Worm (Caenorhabditis elegans): ENCODE results near the gene unc-119.
A peak's percentile ranks its signal among the peaks of the same experiment; 100 is the strongest.

unc-119 gene

DNA sequence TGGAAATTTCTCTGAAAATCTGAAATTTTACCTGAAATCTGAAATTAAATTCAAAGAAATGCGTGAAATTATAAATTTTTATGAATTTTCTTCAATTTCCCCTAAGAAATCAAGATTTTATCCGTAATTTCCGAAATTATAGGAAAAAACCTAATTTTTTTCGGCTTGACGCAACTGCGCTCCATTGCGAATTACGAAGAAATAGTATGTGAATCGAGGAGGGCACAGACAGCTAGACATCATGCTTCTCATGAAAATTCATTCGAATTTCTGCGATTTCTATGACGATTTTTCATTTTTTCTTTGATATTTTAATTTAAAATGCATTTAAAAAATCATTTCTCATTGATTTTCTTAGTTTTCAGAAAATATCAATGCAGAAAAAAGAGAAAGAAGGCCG is 20.4 kb upstream of the unc-119 start:
- no peak for TF ChIP-seq nhr-2 (tag; optimal IDR thresholded peaks at IDR 0.05)
- no peak for TF ChIP-seq elt-3 (tag; optimal IDR thresholded peaks at IDR 0.05)
- no peak for TF ChIP-seq ham-2 (GFP tag; optimal IDR thresholded peaks at IDR 0.05)
- no peak for TF ChIP-seq sptf-1 (tag; optimal IDR thresholded peaks at IDR 0.05)
- peak; percentile 24 for TF ChIP-seq lsy-2 (tag; optimal IDR thresholded peaks at IDR 0.05)
- no peak for TF ChIP-seq nhr-28 (tag; optimal IDR thresholded peaks at IDR 0.05)
- peak; percentile 77 for TF ChIP-seq ces-1 (GFP tag; optimal IDR thresholded peaks at IDR 0.05)
- TF ChIP-seq M03D4.4 (tag; optimal IDR thresholded peaks at IDR 0.05) = peak; percentile 7
- TF ChIP-seq mep-1 (tag; optimal IDR thresholded peaks at IDR 0.05) = peak; percentile 26
- peak; percentile 47 for TF ChIP-seq lin-13 (tag; optimal IDR thresholded peaks at IDR 0.05)
- TF ChIP-seq nhr-12 (tag; optimal IDR thresholded peaks at IDR 0.05) = no peak
- TF ChIP-seq nhr-237 (tag; optimal IDR thresholded peaks at IDR 0.05) = no peak
- peak; percentile 52 for TF ChIP-seq pha-4 (tag; optimal IDR thresholded peaks at IDR 0.05)
- TF ChIP-seq bed-3 (GFP tag; optimal IDR thresholded peaks at IDR 0.05) = no peak
- no peak for TF ChIP-seq nhr-76 (tag; optimal IDR thresholded peaks at IDR 0.05)

DNA sequence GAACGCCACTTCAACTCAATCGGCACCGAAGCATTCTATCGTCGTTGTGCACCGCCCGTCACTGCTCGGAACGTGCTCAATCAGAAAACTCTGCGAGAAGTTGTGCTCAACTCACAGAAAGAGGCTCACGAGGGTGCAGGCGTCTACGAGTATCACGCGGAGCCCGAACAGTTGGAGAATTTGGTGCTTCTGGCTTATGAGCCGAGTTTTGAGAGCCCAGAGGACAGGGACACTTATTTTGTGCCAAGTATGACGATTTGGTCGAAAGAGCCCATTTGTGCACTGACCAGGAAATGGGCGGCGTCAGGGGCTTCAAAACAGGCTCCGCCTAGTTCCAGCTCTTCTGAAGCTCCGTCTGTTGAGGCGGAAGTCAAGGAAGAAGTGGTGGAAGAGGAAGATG is 13.6 kb upstream of the unc-119 start:
- TF ChIP-seq unc-62 (GFP tag; optimal IDR thresholded peaks at IDR 0.05) (no peak), sptf-1 (tag; optimal IDR thresholded peaks at IDR 0.05) (no peak), unc-120 (tag; optimal IDR thresholded peaks at IDR 0.05; ENCODE audit: poor library complexity, severe bottlenecking) (no peak), snpc-4 (tag; optimal IDR thresholded peaks at IDR 0.05) (no peak), nhr-2 (tag; optimal IDR thresholded peaks at IDR 0.05) (no peak), hlh-1 (tag; optimal IDR thresholded peaks at IDR 0.05) (no peak), lsy-2 (tag; optimal IDR thresholded peaks at IDR 0.05) (no peak), ceh-39 (tag; optimal IDR thresholded peaks at IDR 0.05) (no peak), flh-1 (GFP tag; optimal IDR thresholded peaks at IDR 0.05) (no peak), zip-8 (tag; optimal IDR thresholded peaks at IDR 0.05) (no peak), mep-1 (tag; optimal IDR thresholded peaks at IDR 0.05) (no peak), nhr-12 (tag; optimal IDR thresholded peaks at IDR 0.05) (no peak), mls-2 (tag; optimal IDR thresholded peaks at IDR 0.05) (no peak), cnd-1 (tag; optimal IDR thresholded peaks at IDR 0.05) (no peak), sem-2 (GFP tag; optimal IDR thresholded peaks at IDR 0.05) (no peak), blmp-1 (tag; optimal IDR thresholded peaks at IDR 0.05) (no peak), elt-1 (tag; optimal IDR thresholded peaks at IDR 0.05; ENCODE audit: borderline replicate concordance, insufficient read depth) (no peak), unc-39 (tag; optimal IDR thresholded peaks at IDR 0.05) (no peak), ceh-83 (GFP tag; optimal IDR thresholded peaks at IDR 0.05) (no peak), nhr-28 (tag; optimal IDR thresholded peaks at IDR 0.05) (no peak)

DNA sequence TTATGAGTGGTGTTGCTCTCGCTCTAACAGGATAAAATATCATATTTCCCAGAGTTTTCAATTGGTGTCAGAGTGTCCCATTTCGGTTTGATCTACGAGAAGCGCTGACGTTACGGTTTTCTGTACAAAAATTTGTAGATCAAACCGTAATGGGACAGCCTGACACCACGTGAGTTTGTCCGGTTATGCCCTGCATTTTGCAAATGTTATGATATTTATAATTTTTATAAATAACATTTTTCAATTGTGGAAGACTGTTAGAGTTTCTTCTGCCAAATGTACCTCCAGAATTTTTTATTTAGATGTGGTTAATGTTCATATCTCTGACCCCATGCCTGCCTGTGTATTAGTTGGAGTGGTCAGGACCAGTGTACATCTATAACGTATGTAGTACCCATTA is 8.2 kb upstream of the unc-119 start, which contains the start of gene fbxb-87:
fbxb-87 (plus strand) TSS at position 301 of the 400 bp plus-strand sequence.
- TF ChIP-seq unc-62 (GFP tag; optimal IDR thresholded peaks at IDR 0.05) (no peak), M03D4.4 (tag; optimal IDR thresholded peaks at IDR 0.05) (no peak), ceh-39 (tag; optimal IDR thresholded peaks at IDR 0.05) (no peak), nhr-237 (tag; optimal IDR thresholded peaks at IDR 0.05) (no peak), nhr-76 (tag; optimal IDR thresholded peaks at IDR 0.05) (no peak), bed-3 (GFP tag; optimal IDR thresholded peaks at IDR 0.05) (no peak), elt-3 (tag; optimal IDR thresholded peaks at IDR 0.05) (no peak), flh-1 (GFP tag; optimal IDR thresholded peaks at IDR 0.05) (no peak), ces-1 (GFP tag; optimal IDR thresholded peaks at IDR 0.05) (no peak), nhr-28 (tag; optimal IDR thresholded peaks at IDR 0.05) (no peak), sem-2 (GFP tag; optimal IDR thresholded peaks at IDR 0.05) (no peak), lin-32 (GFP tag; optimal IDR thresholded peaks at IDR 0.05) (no peak), lin-13 (tag; optimal IDR thresholded peaks at IDR 0.05) (no peak), elt-1 (tag; optimal IDR thresholded peaks at IDR 0.05; ENCODE audit: borderline replicate concordance, insufficient read depth) (no peak)

DNA sequence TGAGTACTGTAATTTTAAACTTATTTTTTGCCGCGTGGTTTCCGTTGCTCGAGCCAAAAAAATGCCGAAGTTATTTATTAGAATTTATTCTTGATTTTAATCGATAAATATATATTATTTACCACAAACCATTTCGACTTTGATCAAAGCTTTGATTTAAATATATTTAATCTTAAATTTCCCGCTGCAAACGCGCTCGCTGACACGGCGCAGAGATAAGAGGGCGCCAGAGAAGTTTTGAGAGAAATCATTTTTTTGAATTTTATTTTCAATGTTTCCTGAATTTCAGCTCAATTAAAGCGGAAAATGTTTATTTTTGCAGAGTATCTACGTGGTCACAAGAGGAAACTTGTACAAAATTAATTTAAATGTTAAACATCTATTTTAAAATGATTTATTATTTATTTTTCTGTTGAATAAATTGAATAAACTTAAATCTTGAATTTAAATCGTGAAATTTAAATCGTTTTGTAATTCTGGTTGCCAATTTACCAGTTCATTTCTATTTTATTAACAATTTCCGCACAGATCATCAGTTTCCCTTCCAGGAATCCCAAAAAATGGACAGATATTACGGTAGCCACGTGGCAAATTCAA is 6.5 kb upstream of the unc-119 start, which contains the start of gene com-1:
com-1 (plus strand) TSS at position 547 of the 597 bp plus-strand sequence.
- TF ChIP-seq hlh-1 (tag; optimal IDR thresholded peaks at IDR 0.05) = no peak
- TF ChIP-seq snpc-4 (tag; optimal IDR thresholded peaks at IDR 0.05) = no peak
- peak; percentile 5 for TF ChIP-seq lsy-2 (tag; optimal IDR thresholded peaks at IDR 0.05)
- TF ChIP-seq ces-1 (GFP tag; optimal IDR thresholded peaks at IDR 0.05) = peak; percentile 74
- peak; percentile 53 for TF ChIP-seq mep-1 (tag; optimal IDR thresholded peaks at IDR 0.05)
- TF ChIP-seq nhr-12 (tag; optimal IDR thresholded peaks at IDR 0.05) = no peak
